Worm (Caenorhabditis elegans): ENCODE results near the gene gpd-3.
A peak's percentile ranks its signal among the peaks of the same experiment; 100 is the strongest.

gpd-3 gene

DNA sequence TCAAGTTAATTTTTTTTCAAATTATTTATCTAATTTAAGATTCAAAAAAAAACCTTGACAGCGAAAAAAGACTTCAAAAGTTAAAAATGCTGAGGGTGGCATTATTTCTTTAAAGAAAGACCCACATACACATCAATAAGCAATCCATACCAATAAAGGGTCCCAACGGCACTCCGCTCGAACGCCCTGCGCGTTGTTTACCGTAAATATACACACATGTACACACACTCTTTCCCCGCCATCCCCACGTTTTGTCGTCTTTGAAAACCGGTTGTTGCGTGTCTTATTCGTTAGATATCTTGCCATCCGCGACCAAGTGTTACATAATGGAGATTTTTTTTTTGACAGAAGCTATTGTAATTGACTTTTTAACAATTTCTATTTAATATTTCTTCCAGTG, 46.4 kb upstream of the gpd-3 start, which contains the start of gene gcc-1 (continued):
- TF ChIP-seq alr-1 (tag; optimal IDR thresholded peaks at IDR 0.05; ENCODE audit: borderline replicate concordance) (no peak), Y116A8C.19 (tag; optimal IDR thresholded peaks at IDR 0.05; ENCODE audit: borderline replicate concordance) (no peak), efl-1 (optimal IDR thresholded peaks at IDR 0.05) (peak; percentile 20 to 31), efl-1 (GFP tag; optimal IDR thresholded peaks at IDR 0.05 in 1 of 2) (peak; percentile 16 to 34), mab-9 (GFP tag; IDR thresholded peaks at IDR 0.05) (no peak), unc-62 (GFP tag; optimal IDR thresholded peaks at IDR 0.05) (no peak), unc-98 (GFP tag; IDR thresholded peaks at IDR 0.05) (no peak), nhr-19 (GFP tag; conservative IDR thresholded peaks at IDR 0.05) (peak; percentile 42; the same call in 1 of the 2 replicates), mdl-1 (tag; optimal IDR thresholded peaks at IDR 0.05) (peak in 1 of 2 experiments; percentile 38), pqm-1 (tag; optimal IDR thresholded peaks at IDR 0.05) (no peak), ceh-82 (tag; optimal IDR thresholded peaks at IDR 0.05) (peak in 2 of 3 experiments; percentile 16 to 31), nhr-20 (tag; optimal IDR thresholded peaks at IDR 0.05) (peak; percentile 59), ztf-4 (tag; optimal IDR thresholded peaks at IDR 0.05) (no peak), dpl-1 (GFP tag; optimal IDR thresholded peaks at IDR 0.05) (peak in 2 of 3 experiments; percentile 23 to 31), swsn-7 (tag; optimal IDR thresholded peaks at IDR 0.05) (peak; percentile 46), ceh-63 (GFP tag; optimal IDR thresholded peaks at IDR 0.05) (no peak), fos-1 (tag; optimal IDR thresholded peaks at IDR 0.05) (no peak), ceh-8 (GFP tag; optimal IDR thresholded peaks at IDR 0.05) (no peak), lin-13 (GFP tag; optimal IDR thresholded peaks at IDR 0.05) (no peak), nhr-47 (tag; optimal IDR thresholded peaks at IDR 0.05) (peak; percentile 62), jun-1 (tag; optimal IDR thresholded peaks at IDR 0.05) (no peak), hpl-2 (GFP tag; optimal IDR thresholded peaks at IDR 0.05) (no peak), nhr-77 (tag; optimal IDR thresholded peaks at IDR 0.05) (peak; percentile 2), lin-14 (GFP tag; optimal IDR thresholded peaks at IDR 0.05) (peak; percentile 78), zip-4 (GFP tag; optimal IDR thresholded peaks at IDR 0.05) (no peak), fkh-10 (GFP tag; optimal IDR thresholded peaks at IDR 0.05) (no peak), lin-15B (tag; optimal IDR thresholded peaks at IDR 0.05) (no peak), ztf-11 (tag; optimal IDR thresholded peaks at IDR 0.05) (no peak), sup-37 (GFP tag; optimal IDR thresholded peaks at IDR 0.05) (no peak)

ce11 chrX:3156062-3156791, 43.1 kb upstream of the gpd-3 start:
- TF ChIP-seq unc-30 (tag; optimal IDR thresholded peaks at IDR 0.05) (no peak), C16A3.4 (tag; optimal IDR thresholded peaks at IDR 0.05) (no peak), mep-1 (tag; optimal IDR thresholded peaks at IDR 0.05) (peak; percentile 37), blmp-1 (tag; optimal IDR thresholded peaks at IDR 0.05) (peak; percentile 17), fkh-10 (GFP tag; optimal IDR thresholded peaks at IDR 0.05) (no peak), nhr-85 (tag) (peak; percentile 62), ceh-88 (GFP tag; IDR thresholded peaks at IDR 0.05) (no peak), ceh-8 (GFP tag; optimal IDR thresholded peaks at IDR 0.05) (no peak), unc-98 (GFP tag; IDR thresholded peaks at IDR 0.05) (no peak), tlp-1 (tag; optimal IDR thresholded peaks at IDR 0.05) (no peak), fkh-4 (tag; optimal IDR thresholded peaks at IDR 0.05; ENCODE audit: borderline replicate concordance) (no peak)

ce11 chrX:3155111-3155843, 42.1 kb upstream of the gpd-3 start:
- TF ChIP-seq blmp-1 (tag; optimal IDR thresholded peaks at IDR 0.05): peak; percentile 65
- no peak for TF ChIP-seq elt-3 (tag; optimal IDR thresholded peaks at IDR 0.05)
- peak; percentile 67 for TF ChIP-seq mep-1 (tag; optimal IDR thresholded peaks at IDR 0.05)
- TF ChIP-seq nhr-12 (tag; optimal IDR thresholded peaks at IDR 0.05): no peak
- peak; percentile 10 for TF ChIP-seq elt-2 (tag; optimal IDR thresholded peaks at IDR 0.05)
- peak; percentile 71 for TF ChIP-seq lin-14 (GFP tag; optimal IDR thresholded peaks at IDR 0.05)
- TF ChIP-seq lin-15B (tag; optimal IDR thresholded peaks at IDR 0.05): no peak
- TF ChIP-seq snu-23 (GFP tag; optimal IDR thresholded peaks at IDR 0.05): peak; percentile 23
- peak; percentile 88 for TF ChIP-seq nhr-85 (tag)

All from whole organism, L1 larva.